Fruit fly (Drosophila melanogaster) whole organism, embryonic: ENCODE measurements around the gene Fer2.

ENCODE experiments used
- Ada2b ChIP-seq: fragments of 200-800 bp; sonication (Bioruptor generic); IDR thresholded peaks from 2 replicates; pipeline ENCODE4 v1.3.6; 2022; ENCODE audit warnings: missing biosample characterization, missing genetic modification characterization
- Adf1 ChIP-seq: fragments of 200-800 bp; sonication (Bioruptor generic); IDR thresholded peaks from 2 replicates; pipeline ENCODE4 v1.3.6; 2022; ENCODE audit warnings: missing biosample characterization, missing genetic modification characterization
- CG10147 ChIP-seq: fragments of 200-800 bp; sonication (Bioruptor generic); optimal IDR thresholded peaks from 2 replicates; lab custom pipeline; 2019; ENCODE audit warnings: missing biosample characterization, mild to moderate bottlenecking, missing genetic modification characterization, moderate library complexity
- CG11398 ChIP-seq: fragments of 200-800 bp; sonication (Bioruptor generic); optimal IDR thresholded peaks from 2 replicates; lab custom pipeline; 2016; ENCODE audit warnings: missing biosample characterization, missing genetic modification characterization
- CG15073 ChIP-seq: fragments of 200-800 bp; sonication (Bioruptor generic); optimal IDR thresholded peaks from 2 replicates; lab custom pipeline; 2016; ENCODE audit warnings: missing biosample characterization, missing genetic modification characterization
- CG15479 ChIP-seq: fragments of 200-800 bp; sonication (Bioruptor generic); optimal IDR thresholded peaks from 3 replicates; lab custom pipeline; 2019; ENCODE audit warnings: missing biosample characterization, mild to moderate bottlenecking, missing genetic modification characterization, moderate library complexity
- CG16815 ChIP-seq: fragments of 200-800 bp; sonication (Bioruptor generic); optimal IDR thresholded peaks from 3 replicates; lab custom pipeline; 2017; ENCODE audit warnings: missing biosample characterization, mild to moderate bottlenecking, missing genetic modification characterization
- CG16863 ChIP-seq: fragments of 200-800 bp; sonication (Bioruptor generic); optimal IDR thresholded peaks from 3 replicates; lab custom pipeline; 2016; ENCODE audit warnings: missing biosample characterization, missing genetic modification characterization
- CG1792 ChIP-seq: fragments of 200-800 bp; sonication (Bioruptor generic); optimal IDR thresholded peaks from 2 replicates; lab custom pipeline; 2016; ENCODE audit warnings: missing biosample characterization, missing genetic modification characterization
- CG31365 ChIP-seq: fragments of 200-800 bp; sonication (Bioruptor generic); optimal IDR thresholded peaks from 2 replicates; lab custom pipeline; 2018; ENCODE audit warnings: missing biosample characterization, mild to moderate bottlenecking, missing genetic modification characterization
- CG3163 ChIP-seq: fragments of 200-800 bp; sonication (Bioruptor generic); optimal IDR thresholded peaks from 3 replicates; lab custom pipeline; 2016; ENCODE audit warnings: missing biosample characterization, missing genetic modification characterization
- CG34224 ChIP-seq: fragments of 200-800 bp; sonication (Bioruptor generic); IDR thresholded peaks from 3 replicates; pipeline ENCODE4 v1.3.6; 2022; ENCODE audit warnings: missing biosample characterization, missing genetic modification characterization; ENCODE audit not compliant: partially characterized antibody
- CG34422 ChIP-seq: fragments of 200-800 bp; sonication (Bioruptor generic); IDR thresholded peaks from 3 replicates; pipeline ENCODE4 v1.3.6; 2022; ENCODE audit warnings: missing biosample characterization, missing genetic modification characterization
- CG3726 ChIP-seq: fragments of 200-800 bp; sonication (Bioruptor generic); IDR thresholded peaks from 3 replicates; pipeline ENCODE4, ENCODE4 v1.3.6; 2022; ENCODE audit warnings: missing biosample characterization, missing genetic modification characterization
- CG4617 ChIP-seq: fragments of 200-800 bp; sonication (Bioruptor generic); optimal IDR thresholded peaks from 3 replicates; lab custom pipeline; 2016; ENCODE audit warnings: missing biosample characterization, missing genetic modification characterization, borderline replicate concordance
- CG6254 ChIP-seq: fragments of 200-800 bp; sonication (Bioruptor generic); optimal IDR thresholded peaks from 3 replicates; lab custom pipeline; 2017; ENCODE audit warnings: mild to moderate bottlenecking, missing biosample characterization, missing genetic modification reagents, missing genetic modification characterization
- CG6813 ChIP-seq: fragments of 200-800 bp; sonication (Bioruptor generic); optimal IDR thresholded peaks from 2 replicates; lab custom pipeline; 2017; ENCODE audit warnings: missing biosample characterization, missing genetic modification characterization, mild to moderate bottlenecking, moderate library complexity, missing genetic modification reagents
- CG7372 ChIP-seq: fragments of 200-800 bp; sonication (Bioruptor generic); IDR thresholded peaks from 2 replicates; pipeline ENCODE4 v1.3.6; 2022; ENCODE audit warnings: missing biosample characterization, missing genetic modification characterization
- CG8281 ChIP-seq: fragments of 200-800 bp; sonication (Bioruptor generic); optimal IDR thresholded peaks from 2 replicates; lab custom pipeline; 2018; ENCODE audit warnings: missing biosample characterization, mild to moderate bottlenecking, missing genetic modification characterization, moderate library complexity
- CG8388 ChIP-seq: fragments of 200-800 bp; sonication (Bioruptor generic); optimal IDR thresholded peaks from 2 replicates; lab custom pipeline; 2019; ENCODE audit warnings: missing biosample characterization, mild to moderate bottlenecking, missing genetic modification characterization, moderate library complexity
- CG8765 ChIP-seq: fragments of 200-800 bp; sonication (Bioruptor generic); IDR thresholded peaks from 2 replicates; pipeline ENCODE4 v1.3.6; 2022; ENCODE audit warnings: missing biosample characterization, missing genetic modification characterization
- Ets65A ChIP-seq: fragments of 200-800 bp; sonication (Bioruptor generic); peaks from one replicate; lab custom pipeline; 2016; ENCODE audit warnings: missing biosample characterization, missing genetic modification characterization
- Hr78 ChIP-seq, 2 experiments: fragments of 200-800 bp in 1 of 2; fragments of >200 bp in 1 of 2; sonication (Bioruptor generic) in 1 of 2; optimal IDR thresholded peaks; 2 replicates each; lab custom pipeline; 2017 to 2019; ENCODE audit warnings: missing biosample characterization in 2 of 2, missing genetic modification characterization in 2 of 2, mild to moderate bottlenecking in 1 of 2, moderate library complexity in 1 of 2
- Jarid2 ChIP-seq: fragments of 200-800 bp; sonication (Bioruptor generic); optimal IDR thresholded peaks from 3 replicates; lab custom pipeline; 2017; ENCODE audit warnings: mild to moderate bottlenecking, missing biosample characterization, missing genetic modification reagents, missing genetic modification characterization
- Nf-YB ChIP-seq: fragments of 200-800 bp; sonication (Bioruptor generic); optimal IDR thresholded peaks from 3 replicates; lab custom pipeline; 2019; ENCODE audit warnings: missing biosample characterization, mild to moderate bottlenecking, missing genetic modification characterization, moderate library complexity
- Taf1 ChIP-seq: fragments of 200-800 bp; sonication (Bioruptor generic); IDR thresholded peaks from 2 replicates; pipeline ENCODE4 v1.3.6; 2022; ENCODE audit warnings: missing biosample characterization, missing genetic modification characterization
- Trl ChIP-seq, 3 experiments: fragments of >200 bp in 2 of 3; fragments of 200-800 bp in 1 of 3; sonication (Bioruptor generic) in 1 of 3; optimal IDR thresholded peaks; 2 replicates in 1 of 3; 3 replicates in 2 of 3; lab custom pipeline; 2016 to 2017; ENCODE audit warnings: missing biosample characterization in 1 of 3, missing genetic modification characterization in 1 of 3
- al ChIP-seq: fragments of 200-800 bp; sonication (Bioruptor generic); IDR thresholded peaks from 2 replicates; pipeline ENCODE4 v1.3.6; 2022; ENCODE audit warnings: missing biosample characterization, missing genetic modification characterization
- chif ChIP-seq, 2 experiments: fragments of 200-800 bp; sonication (Bioruptor generic); optimal IDR thresholded peaks; 3 replicates each; lab custom pipeline; 2016; ENCODE audit warnings: missing biosample characterization in 2 of 2, missing genetic modification characterization in 2 of 2
- chinmo ChIP-seq: fragments of 200-800 bp; sonication (Bioruptor generic); IDR thresholded peaks from 4 replicates; pipeline ENCODE4 v1.3.6; 2022; ENCODE audit warnings: missing biosample characterization, missing genetic modification characterization; ENCODE audit not compliant: partially characterized antibody
- ci ChIP-seq: fragments of 200-800 bp; sonication (Bioruptor generic); IDR thresholded peaks from 3 replicates; pipeline ENCODE4 v1.3.6; 2022; ENCODE audit warnings: missing biosample characterization, missing genetic modification characterization
- fd96Cb ChIP-seq: fragments of 200-800 bp; sonication (Bioruptor generic); optimal IDR thresholded peaks from 2 replicates; lab custom pipeline; 2018; ENCODE audit warnings: missing biosample characterization, mild to moderate bottlenecking, missing genetic modification characterization, moderate library complexity
- gcm2 ChIP-seq: fragments of 200-800 bp; sonication (Bioruptor generic); optimal IDR thresholded peaks from 2 replicates; lab custom pipeline; 2016; ENCODE audit warnings: missing biosample characterization, missing genetic modification characterization
- kah ChIP-seq: fragments of 200-800 bp; sonication (Bioruptor generic); optimal IDR thresholded peaks from 2 replicates; lab custom pipeline; 2018; ENCODE audit warnings: missing biosample characterization, mild to moderate bottlenecking, missing genetic modification characterization
- klu ChIP-seq: fragments of 200-800 bp; sonication (Bioruptor generic); IDR thresholded peaks from 2 replicates; pipeline ENCODE4 v1.3.6; 2022; ENCODE audit warnings: missing biosample characterization, missing genetic modification characterization
- kni ChIP-seq: fragments of 200-800 bp; sonication (Bioruptor generic); optimal IDR thresholded peaks from 3 replicates; lab custom pipeline; 2017; ENCODE audit warnings: mild to moderate bottlenecking, missing biosample characterization, missing genetic modification reagents, missing genetic modification characterization
- nerfin-2 ChIP-seq: fragments of 200-800 bp; sonication (Bioruptor generic); IDR thresholded peaks from 2 replicates; pipeline ENCODE4 v1.3.6; 2022; ENCODE audit warnings: missing biosample characterization, missing genetic modification characterization; ENCODE audit not compliant: partially characterized antibody
- oc ChIP-seq: fragments of 200-800 bp; sonication (Bioruptor generic); optimal IDR thresholded peaks from 2 replicates; lab custom pipeline; 2018; ENCODE audit warnings: missing biosample characterization, mild to moderate bottlenecking, missing genetic modification characterization, moderate library complexity
- sd ChIP-seq: fragments of 200-800 bp; sonication (Bioruptor generic); optimal IDR thresholded peaks from 3 replicates; lab custom pipeline; 2018; ENCODE audit warnings: missing biosample characterization, mild to moderate bottlenecking, missing genetic modification characterization, moderate library complexity
- sens ChIP-seq: fragments of 200-800 bp; sonication (Bioruptor generic); peaks from one replicate; lab custom pipeline; 2016; ENCODE audit warnings: missing biosample characterization, missing genetic modification characterization
- sens-2 ChIP-seq: fragments of 200-800 bp; sonication (Bioruptor generic); IDR thresholded peaks from 2 replicates; pipeline ENCODE4 v1.3.6; 2022; ENCODE audit warnings: missing biosample characterization, missing genetic modification characterization
- slp2 ChIP-seq: fragments of 200-800 bp; sonication (Bioruptor generic); optimal IDR thresholded peaks from 2 replicates; lab custom pipeline; 2016; ENCODE audit warnings: missing biosample characterization, missing genetic modification characterization
- sob ChIP-seq: fragments of 200-800 bp; sonication (Bioruptor generic); IDR thresholded peaks from 2 replicates; pipeline ENCODE4 v1.3.6; 2022; ENCODE audit warnings: missing biosample characterization, missing genetic modification characterization
- stc ChIP-seq: fragments of 200-800 bp; sonication (Bioruptor generic); IDR thresholded peaks from 2 replicates; pipeline ENCODE4 v1.3.6; 2022; ENCODE audit warnings: missing biosample characterization, missing genetic modification characterization
- tup ChIP-seq: fragments of 200-800 bp; sonication (Bioruptor generic); optimal IDR thresholded peaks from 2 replicates; lab custom pipeline; 2016; ENCODE audit warnings: missing biosample characterization, mild to moderate bottlenecking, missing genetic modification characterization, moderate library complexity
- zen2 ChIP-seq: fragments of 200-800 bp; sonication (Bioruptor generic); IDR thresholded peaks from 3 replicates; pipeline ENCODE4 v1.3.6; 2022; ENCODE audit warnings: missing biosample characterization, missing genetic modification characterization; ENCODE audit not compliant: partially characterized antibody

Fer2 gene

dm6 chr3R:16146632-16147453 lies 4.3 kb downstream of the Fer2 start, which contains the start of the genes Mic26-27 and CG5916 (continued):
- TF ChIP-seq CG15479 (GFP tag; lab: Kevin White, UChicago): peak; percentile 77
- peak; percentile 52 for TF ChIP-seq sd
- TF ChIP-seq zen2 (GFP tag; lab: Robert Waterston, UW): peak; percentile 98
- no peak for TF ChIP-seq CG8281 (tag; lab: Kevin White, UChicago)
- TF ChIP-seq sens-2 (GFP tag; lab: Robert Waterston, UW): 0 out of 2 replicates have a peak, but pooled peaks have one; percentile 14
- TF ChIP-seq CG1792 (GFP tag; lab: Kevin White, UChicago): peak; percentile 99
- peak; percentile 83 for TF ChIP-seq CG16863
- TF ChIP-seq CG4617: peak; percentile 84
- TF ChIP-seq CG31365 (tag; lab: Kevin White, UChicago): peak; percentile 80
- TF ChIP-seq oc (tag; lab: Kevin White, UChicago): no peak
- peak; percentile 59 for TF ChIP-seq Taf1
- no peak for TF ChIP-seq kah (GFP tag; lab: Kevin White, UChicago)
- peak; percentile 14 for TF ChIP-seq CG6813
- TF ChIP-seq stc (GFP tag; lab: Robert Waterston, UW): no peak; the same call in 1 of the 2 replicates
- no peak for TF ChIP-seq tup (GFP tag; lab: Kevin White, UChicago)
- TF ChIP-seq slp2 (GFP tag; lab: Kevin White, UChicago): peak; percentile 69
- peak; percentile 60; the same call in 1 of the 2 replicates for TF ChIP-seq al (GFP tag; lab: Robert Waterston, UW)
- peak; percentile 59 for TF ChIP-seq CG7372 (GFP tag; lab: Robert Waterston, UW)
- peak; percentile 61 for TF ChIP-seq Adf1 (GFP tag; lab: Robert Waterston, UW)
- TF ChIP-seq CG6254 (GFP tag; lab: Kevin White, UChicago): peak; percentile 99
- peak; percentile 51 for TF ChIP-seq CG11398
- TF ChIP-seq CG15073 (GFP tag; lab: Kevin White, UChicago): no peak
- peak; percentile 69 for TF ChIP-seq CG10147 (GFP tag; lab: Kevin White, UChicago)
- TF ChIP-seq gcm2 (GFP tag; lab: Kevin White, UChicago): peak; percentile 25
- peak; percentile 85 to 87 for TF ChIP-seq chif (GFP tag; optimal IDR thresholded peaks at IDR 0.05; lab: Kevin White, UChicago)

dm6 chr3R:16135616-16136015 lies 15.5 kb downstream of the Fer2 start:
- TF ChIP-seq Nf-YB (GFP tag; lab: Kevin White, UChicago) (peak; percentile 20), nerfin-2 (GFP tag; lab: Robert Waterston, UW) (no peak), kni (peak; percentile 64), Hr78 (GFP tag; optimal IDR thresholded peaks at IDR 0.05; lab: Kevin White, UChicago) (peak in 1 of 2 experiments; percentile 33), Ets65A (peak; percentile 22), sob (GFP tag; lab: Robert Waterston, UW) (no peak)

dm6 chr3R:16128471-16128870 lies 22.6 kb downstream of the Fer2 start:
- no peak for TF ChIP-seq CG8388 (GFP tag; lab: Kevin White, UChicago)
- no peak for TF ChIP-seq fd96Cb (tag; lab: Kevin White, UChicago)
- 0 out of 4 replicates have a peak, but pooled peaks have one; percentile 64 for TF ChIP-seq chinmo (GFP tag; lab: Robert Waterston, UW)
- TF ChIP-seq CG34422 (GFP tag; lab: Robert Waterston, UW): 0 out of 3 replicates have a peak, but pooled peaks have one; percentile 32
- TF ChIP-seq Jarid2: peak; percentile 11
- no peak for TF ChIP-seq klu (GFP tag; lab: Robert Waterston, UW)
- peak; percentile 71 for TF ChIP-seq CG3163 (GFP tag; lab: Kevin White, UChicago)
- 0 out of 3 replicates have a peak, but pooled peaks have one; percentile 15 for TF ChIP-seq CG34224 (GFP tag; lab: Robert Waterston, UW)
- TF ChIP-seq sens (GFP tag; lab: Kevin White, UChicago): peak; percentile 37
- no peak for TF ChIP-seq Ada2b (GFP tag; lab: Robert Waterston, UW)
- TF ChIP-seq CG16815 (GFP tag; lab: Kevin White, UChicago): no peak
- no peak for TF ChIP-seq CG8765 (GFP tag; lab: Robert Waterston, UW)
- no peak for TF ChIP-seq ci (GFP tag; lab: Robert Waterston, UW)
- no peak for TF ChIP-seq CG3726 (GFP tag; lab: Robert Waterston, UW)
- peak; percentile 19 to 39 for TF ChIP-seq Trl (optimal IDR thresholded peaks at IDR 0.05; lab: Kevin White, UChicago)
- no peak for TF ChIP-seq Trl (GFP tag; optimal IDR thresholded peaks at IDR 0.05; lab: Kevin White, UChicago)
